Fruit fly (Drosophila melanogaster) whole organism, embryonic: ENCODE data around the gene Schip1.

ENCODE experiments used
- C15 ChIP-seq: fragments of 200-800 bp; sonication (Bioruptor generic); IDR thresholded peaks from 3 replicates; pipeline ENCODE4 v1.3.6; 2022; ENCODE audit warnings: missing biosample characterization, missing genetic modification characterization
- CG1024 ChIP-seq: fragments of 200-800 bp; sonication (Bioruptor generic); IDR thresholded peaks from 2 replicates; pipeline ENCODE4 v1.3.6; 2022; ENCODE audit warnings: missing biosample characterization, missing genetic modification characterization
- CG10274 ChIP-seq: fragments of 200-800 bp; sonication (Bioruptor generic); optimal IDR thresholded peaks from 3 replicates; lab custom pipeline; 2017; ENCODE audit warnings: missing biosample characterization, mild to moderate bottlenecking, missing genetic modification characterization
- CG12659 ChIP-seq: fragments of 200-800 bp; sonication (Bioruptor generic); optimal IDR thresholded peaks from 3 replicates; lab custom pipeline; 2017; ENCODE audit warnings: mild to moderate bottlenecking, missing biosample characterization, missing genetic modification reagents, missing genetic modification characterization
- CG12942 ChIP-seq: fragments of 200-800 bp; sonication (Bioruptor generic); optimal IDR thresholded peaks from 3 replicates; lab custom pipeline; 2016; ENCODE audit warnings: missing biosample characterization, missing genetic modification characterization
- CG13296 ChIP-seq: fragments of 200-800 bp; sonication (Bioruptor generic); optimal IDR thresholded peaks from 3 replicates; lab custom pipeline; 2018; ENCODE audit warnings: missing biosample characterization, mild to moderate bottlenecking, missing genetic modification characterization
- CG14860 ChIP-seq: fragments of 200-800 bp; sonication (Bioruptor generic); IDR thresholded peaks from 3 replicates; pipeline ENCODE4 v1.3.6; 2022; ENCODE audit warnings: missing biosample characterization, missing genetic modification characterization; ENCODE audit not compliant: partially characterized antibody
- CG14965 ChIP-seq: fragments of 200-800 bp; sonication (Bioruptor generic); optimal IDR thresholded peaks from 2 replicates; lab custom pipeline; 2016; ENCODE audit warnings: missing biosample characterization, missing genetic modification characterization, borderline replicate concordance
- CG1647 ChIP-seq: fragments of 200-800 bp; sonication (Bioruptor generic); optimal IDR thresholded peaks from 3 replicates; lab custom pipeline; 2016; ENCODE audit warnings: missing biosample characterization, missing genetic modification characterization
- CG17186 ChIP-seq: fragments of 200-800 bp; sonication (Bioruptor generic); optimal IDR thresholded peaks from 3 replicates; lab custom pipeline; 2017; ENCODE audit warnings: missing biosample characterization, missing genetic modification reagents, missing genetic modification characterization
- CG17359 ChIP-seq: fragments of 200-800 bp; sonication (Bioruptor generic); optimal IDR thresholded peaks from 3 replicates; lab custom pipeline; 2018; ENCODE audit warnings: missing biosample characterization, mild to moderate bottlenecking, missing genetic modification characterization, moderate library complexity
- CG17829 ChIP-seq: fragments of 200-800 bp; optimal IDR thresholded peaks from 2 replicates; lab custom pipeline; 2019; ENCODE audit warnings: missing biosample characterization, mild to moderate bottlenecking, missing genetic modification characterization, moderate library complexity
- CG18011 ChIP-seq: fragments of 200-800 bp; sonication (Bioruptor generic); optimal IDR thresholded peaks from 2 replicates; lab custom pipeline; 2017; ENCODE audit warnings: missing biosample characterization, missing genetic modification characterization, mild to moderate bottlenecking, moderate library complexity, missing genotype
- CG18476 ChIP-seq: fragments of 200-800 bp; sonication (Bioruptor generic); optimal IDR thresholded peaks from 2 replicates; lab custom pipeline; 2016; ENCODE audit warnings: missing biosample characterization, mild to moderate bottlenecking, missing genetic modification characterization
- CG2199 ChIP-seq: fragments of 200-800 bp; sonication (Bioruptor generic); IDR thresholded peaks from 3 replicates; pipeline ENCODE4 v1.3.6; 2022; ENCODE audit warnings: missing biosample characterization, missing genetic modification characterization
- CG31365 ChIP-seq: fragments of 200-800 bp; sonication (Bioruptor generic); optimal IDR thresholded peaks from 2 replicates; lab custom pipeline; 2018; ENCODE audit warnings: missing biosample characterization, mild to moderate bottlenecking, missing genetic modification characterization
- CG3163 ChIP-seq: fragments of 200-800 bp; sonication (Bioruptor generic); optimal IDR thresholded peaks from 3 replicates; lab custom pipeline; 2016; ENCODE audit warnings: missing biosample characterization, missing genetic modification characterization
- CG32767 ChIP-seq: fragments of 200-800 bp; sonication (Bioruptor generic); IDR thresholded peaks from 2 replicates; pipeline ENCODE4 v1.3.6; 2022; ENCODE audit warnings: missing biosample characterization, missing genetic modification characterization
- CG32772 ChIP-seq: fragments of 200-800 bp; sonication (Bioruptor generic); IDR thresholded peaks from 2 replicates; pipeline ENCODE4 v1.3.6; 2022; ENCODE audit warnings: missing biosample characterization, missing genetic modification characterization
- CG4424 ChIP-seq: fragments of 200-800 bp; sonication (Bioruptor generic); optimal IDR thresholded peaks from 3 replicates; lab custom pipeline; 2016; ENCODE audit warnings: missing biosample characterization, missing genetic modification characterization
- CG4730 ChIP-seq: fragments of 200-800 bp; sonication (Bioruptor generic); IDR thresholded peaks from 2 replicates; pipeline ENCODE4 v1.3.6; 2022; ENCODE audit warnings: missing biosample characterization, missing genetic modification characterization
- CG5953 ChIP-seq: fragments of 200-800 bp; sonication (Bioruptor generic); IDR thresholded peaks from 2 replicates; pipeline ENCODE4 v1.3.6; 2022; ENCODE audit warnings: missing biosample characterization, missing genetic modification characterization
- CG7745 ChIP-seq: fragments of 200-800 bp; sonication (Bioruptor generic); optimal IDR thresholded peaks from 2 replicates; lab custom pipeline; 2018; ENCODE audit warnings: missing biosample characterization, mild to moderate bottlenecking, missing genetic modification characterization, moderate library complexity
- CG9876 ChIP-seq: fragments of 200-800 bp; sonication (Bioruptor generic); optimal IDR thresholded peaks from 2 replicates; lab custom pipeline; 2016; ENCODE audit warnings: missing biosample characterization, missing genetic modification characterization
- E2f1 ChIP-seq: fragments of 200-800 bp; sonication (Bioruptor generic); IDR thresholded peaks from 2 replicates; pipeline ENCODE4 v1.3.6; 2022; ENCODE audit warnings: missing biosample characterization, missing genetic modification characterization
- ERR ChIP-seq: fragments of 200-800 bp; sonication (Bioruptor generic); optimal IDR thresholded peaks from 2 replicates; lab custom pipeline; 2016; ENCODE audit warnings: missing biosample characterization, missing genetic modification characterization
- Elba2 ChIP-seq: fragments of 200-800 bp; sonication (Bioruptor generic); optimal IDR thresholded peaks from 3 replicates; lab custom pipeline; 2016; ENCODE audit warnings: missing biosample characterization, missing genetic modification characterization
- Ets97D ChIP-seq: fragments of 200-800 bp; sonication (Bioruptor generic); optimal IDR thresholded peaks from 3 replicates; lab custom pipeline; 2016; ENCODE audit warnings: missing biosample characterization, missing genetic modification characterization
- Fer1 ChIP-seq: fragments of 200-800 bp; sonication (Bioruptor generic); optimal IDR thresholded peaks from 2 replicates; lab custom pipeline; 2017; ENCODE audit warnings: missing biosample characterization, mild to moderate bottlenecking, missing genetic modification characterization
- HLH4C ChIP-seq: fragments of 200-800 bp; sonication (Bioruptor generic); IDR thresholded peaks from 3 replicates; pipeline ENCODE4 v1.3.6; 2022; ENCODE audit warnings: missing biosample characterization, missing genetic modification characterization; ENCODE audit not compliant: partially characterized antibody
- Hr78 ChIP-seq, 2 experiments: fragments of 200-800 bp in 1 of 2; fragments of >200 bp in 1 of 2; sonication (Bioruptor generic) in 1 of 2; optimal IDR thresholded peaks; 2 replicates each; lab custom pipeline; 2017 to 2019; ENCODE audit warnings: missing biosample characterization in 2 of 2, missing genetic modification characterization in 2 of 2, mild to moderate bottlenecking in 1 of 2, moderate library complexity in 1 of 2
- Meics ChIP-seq: fragments of 200-800 bp; sonication (Bioruptor generic); optimal IDR thresholded peaks from 2 replicates; lab custom pipeline; 2017; ENCODE audit warnings: missing biosample characterization, mild to moderate bottlenecking, missing genetic modification characterization
- NFAT ChIP-seq: fragments of 200-800 bp; sonication (Bioruptor generic); IDR thresholded peaks from 2 replicates; pipeline ENCODE4 v1.3.6; 2022; ENCODE audit warnings: missing biosample characterization, missing genetic modification characterization
- Scr ChIP-seq: fragments of 200-800 bp; sonication (Bioruptor generic); IDR thresholded peaks from 2 replicates; pipeline ENCODE4 v1.3.6; 2022; ENCODE audit warnings: missing biosample characterization, missing genetic modification characterization; ENCODE audit not compliant: partially characterized antibody
- cato ChIP-seq: fragments of 200-800 bp; sonication (Bioruptor generic); optimal IDR thresholded peaks from 2 replicates; lab custom pipeline; 2016; ENCODE audit warnings: missing biosample characterization, missing genetic modification characterization, borderline replicate concordance
- ftz-f1 ChIP-seq: fragments of 200-800 bp; sonication (Bioruptor generic); optimal IDR thresholded peaks from 2 replicates; lab custom pipeline; 2016; ENCODE audit warnings: missing biosample characterization, missing genetic modification characterization
- grau ChIP-seq: fragments of 200-800 bp; optimal IDR thresholded peaks from 3 replicates; lab custom pipeline; 2019; ENCODE audit warnings: missing biosample characterization, mild to moderate bottlenecking, missing genetic modification characterization, moderate library complexity
- jigr1 ChIP-seq: fragments of 200-800 bp; sonication (Bioruptor generic); IDR thresholded peaks from 3 replicates; pipeline ENCODE4 v1.3.6; 2022; ENCODE audit warnings: missing biosample characterization, missing genetic modification characterization
- lov ChIP-seq, 2 experiments: fragments of 200-800 bp in 1 of 2; fragments of >200 bp in 1 of 2; sonication (Bioruptor generic) in 1 of 2; IDR thresholded peaks in 1 of 2; optimal IDR thresholded peaks in 1 of 2; 2 replicates in 1 of 2; 3 replicates in 1 of 2; pipeline versions ENCODE4 v1.3.6 to Lab custom; 2017 to 2022; ENCODE audit warnings: missing biosample characterization in 1 of 2, missing genetic modification characterization in 1 of 2
- phol ChIP-seq: fragments of 200-800 bp; sonication (Bioruptor generic); optimal IDR thresholded peaks from 3 replicates; lab custom pipeline; 2018; ENCODE audit warnings: missing biosample characterization, mild to moderate bottlenecking, missing genetic modification characterization, moderate library complexity
- so ChIP-seq: fragments of 200-800 bp; sonication (Bioruptor generic); IDR thresholded peaks from 3 replicates; pipeline ENCODE4 v1.3.6; 2022; ENCODE audit warnings: missing biosample characterization, missing genetic modification characterization
- sug ChIP-seq: fragments of 200-800 bp; optimal IDR thresholded peaks from 2 replicates; lab custom pipeline; 2019; ENCODE audit warnings: missing biosample characterization, mild to moderate bottlenecking, missing genetic modification characterization, moderate library complexity
- tio ChIP-seq: fragments of 200-800 bp; sonication (Bioruptor generic); optimal IDR thresholded peaks from 2 replicates; lab custom pipeline; 2017; ENCODE audit warnings: missing biosample characterization, missing genetic modification characterization, inconsistent platforms
- usp ChIP-seq: fragments of >200 bp; optimal IDR thresholded peaks from 2 replicates; lab custom pipeline; 2017; ENCODE audit warnings: missing biosample characterization, missing genetic modification characterization
- vfl ChIP-seq: fragments of 200-800 bp; sonication (Bioruptor generic); optimal IDR thresholded peaks from 2 replicates; lab custom pipeline; 2016; ENCODE audit warnings: missing biosample characterization, missing genetic modification characterization
- vvl ChIP-seq: fragments of 200-800 bp; sonication (Bioruptor generic); IDR thresholded peaks from 2 replicates; pipeline ENCODE4 v1.3.6; 2022; ENCODE audit warnings: missing biosample characterization, missing genetic modification characterization
- wdn ChIP-seq: fragments of 200-800 bp; sonication (Bioruptor generic); IDR thresholded peaks from 2 replicates; pipeline ENCODE4 v1.3.6; 2022; ENCODE audit warnings: missing biosample characterization, missing genetic modification characterization
- wek ChIP-seq: fragments of 200-800 bp; sonication (Bioruptor generic); optimal IDR thresholded peaks from 3 replicates; lab custom pipeline; 2018; ENCODE audit warnings: missing biosample characterization, mild to moderate bottlenecking, missing genetic modification characterization, moderate library complexity
- z ChIP-seq: fragments of 200-800 bp; sonication (Bioruptor generic); IDR thresholded peaks from 3 replicates; pipeline ENCODE4 v1.3.6; 2022; ENCODE audit warnings: missing biosample characterization, missing genetic modification characterization
- zen ChIP-seq: fragments of 200-800 bp; sonication (Bioruptor generic); optimal IDR thresholded peaks from 3 replicates; lab custom pipeline; 2018; ENCODE audit warnings: missing biosample characterization, mild to moderate bottlenecking, missing genetic modification characterization, moderate library complexity
- zen2 ChIP-seq: fragments of 200-800 bp; sonication (Bioruptor generic); IDR thresholded peaks from 3 replicates; pipeline ENCODE4 v1.3.6; 2022; ENCODE audit warnings: missing biosample characterization, missing genetic modification characterization; ENCODE audit not compliant: partially characterized antibody

Schip1 gene

DNA sequence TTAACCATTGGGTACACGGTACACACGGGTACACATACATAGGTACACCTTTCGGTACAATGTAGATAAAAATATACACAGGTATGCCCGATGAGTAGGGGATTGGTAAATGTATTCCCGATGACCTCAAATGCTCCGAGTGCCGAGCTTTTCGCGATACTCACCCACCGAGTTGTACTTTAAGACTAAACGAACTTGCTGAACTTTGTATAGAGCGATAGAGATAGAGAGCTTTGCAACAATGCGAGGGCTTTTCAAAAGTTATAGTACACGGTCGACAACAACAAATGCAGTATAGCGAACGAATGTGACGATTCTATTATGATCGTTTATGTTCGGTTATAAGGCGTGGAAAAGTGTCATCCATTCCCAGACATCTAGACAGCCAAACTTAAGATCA is 9.3 kb downstream of the Schip1 start (continued):
- TF ChIP-seq CG2199 (peak; percentile 87), ftz-f1 (peak; percentile 80), Fer1 (GFP tag; lab: Kevin White, UChicago) (peak; percentile 56), cato (GFP tag; lab: Kevin White, UChicago) (no peak), CG12659 (peak; percentile 13), CG14965 (GFP tag; lab: Kevin White, UChicago) (no peak), CG9876 (GFP tag; lab: Kevin White, UChicago) (no peak), so (GFP tag; lab: Robert Waterston, UW) (peak; percentile 58; the same call in 1 of the 3 replicates), CG7745 (tag; lab: Kevin White, UChicago) (no peak), CG32772 (GFP tag; lab: Robert Waterston, UW) (no peak), HLH4C (no peak), C15 (GFP tag; lab: Robert Waterston, UW) (no peak), CG17186 (GFP tag; lab: Kevin White, UChicago) (no peak), CG13296 (GFP tag; lab: Kevin White, UChicago) (peak; percentile 48), CG17829 (no peak), CG1024 (GFP tag; lab: Robert Waterston, UW) (no peak), phol (tag; lab: Kevin White, UChicago) (no peak), zen2 (GFP tag; lab: Robert Waterston, UW) (no peak), Elba2 (GFP tag; lab: Kevin White, UChicago) (no peak), CG32767 (GFP tag; lab: Robert Waterston, UW) (0 out of 2 replicates have a peak, but pooled peaks have one; percentile 19), CG31365 (tag; lab: Kevin White, UChicago) (peak; percentile 17), CG4730 (GFP tag; lab: Robert Waterston, UW) (no peak), CG1647 (GFP tag; lab: Kevin White, UChicago) (no peak), CG14860 (GFP tag; lab: Robert Waterston, UW) (no peak), Scr (GFP tag; lab: Robert Waterston, UW) (no peak), usp (GFP tag; lab: Kevin White, UChicago) (no peak), CG5953 (GFP tag; lab: Robert Waterston, UW) (no peak), CG3163 (GFP tag; lab: Kevin White, UChicago) (peak; percentile 15), CG10274 (GFP tag; lab: Kevin White, UChicago) (peak; percentile 91), vvl (GFP tag; lab: Robert Waterston, UW) (peak; percentile 23; the same call in 1 of the 2 replicates), lov (optimal IDR thresholded peaks at IDR 0.05; lab: Kevin White, UChicago) (no peak), lov (GFP tag; IDR thresholded peaks at IDR 0.05; lab: Robert Waterston, UW) (no peak), E2f1 (GFP tag; lab: Robert Waterston, UW) (no peak), CG17359 (no peak), CG18476 (GFP tag; lab: Kevin White, UChicago) (no peak), Hr78 (GFP tag; optimal IDR thresholded peaks at IDR 0.05; lab: Kevin White, UChicago) (peak in 1 of 2 experiments; percentile 97), CG12942 (GFP tag; lab: Kevin White, UChicago) (no peak), Meics (peak; percentile 4), ERR (GFP tag; lab: Kevin White, UChicago) (no peak), vfl (no peak), CG18011 (no peak), CG4424 (GFP tag; lab: Kevin White, UChicago) (no peak), wek (GFP tag; lab: Kevin White, UChicago) (no peak), zen (tag; lab: Kevin White, UChicago) (no peak), NFAT (GFP tag; lab: Robert Waterston, UW) (peak; percentile 3; the same call in 1 of the 2 replicates), tio (GFP tag; lab: Kevin White, UChicago) (no peak), grau (tag; lab: Kevin White, UChicago) (no peak), jigr1 (GFP tag; lab: Robert Waterston, UW) (no peak), sug (tag; lab: Kevin White, UChicago) (peak; percentile 38), Ets97D (no peak), wdn (no peak), z (GFP tag; lab: Robert Waterston, UW) (no peak)
